Worm (Caenorhabditis elegans) whole organism, L2 larva: ENCODE results near the gene nlp-24.

ENCODE experiments used
- C34F6.9 ChIP-seq: fragments of 150-350 bp; optimal IDR thresholded peaks from 2 replicates; lab custom pipeline; 2014; ENCODE audit warnings: missing biosample characterization, missing genetic modification characterization
- F13H6.1 ChIP-seq: sonication (generic microtip); optimal IDR thresholded peaks from 2 replicates; lab custom pipeline; 2016; ENCODE audit warnings: missing genetic modification characterization, missing compliant biosample characterization
- R02D3.7 ChIP-seq: fragments of 150-350 bp; optimal IDR thresholded peaks from 2 replicates; lab custom pipeline; 2014; ENCODE audit warnings: missing biosample characterization, missing genetic modification characterization
- Y55F3AM.14 ChIP-seq: fragments of 200-800 bp; sonication (Bioruptor generic); optimal IDR thresholded peaks from 2 replicates; lab custom pipeline; 2018; ENCODE audit warnings: mild to moderate bottlenecking, missing genetic modification characterization, missing compliant biosample characterization
- ZK546.5 ChIP-seq: sonication (generic microtip); optimal IDR thresholded peaks from 2 replicates; lab custom pipeline; 2017; ENCODE audit warnings: missing biosample characterization, missing genetic modification characterization
- alr-1 ChIP-seq: fragments of 150-350 bp; optimal IDR thresholded peaks from 2 replicates; lab custom pipeline; 2014; ENCODE audit warnings: missing biosample characterization, missing genetic modification characterization
- ama-1 ChIP-seq: fragments of 150-350 bp; optimal IDR thresholded peaks from 2 replicates; lab custom pipeline; 2018; ENCODE audit warnings: inconsistent platforms
- blmp-1 ChIP-seq: sonication (generic microtip); optimal IDR thresholded peaks from 2 replicates; lab custom pipeline; 2017; ENCODE audit warnings: missing genetic modification characterization, mild to moderate bottlenecking, missing compliant biosample characterization, antibody characterized with exemption, moderate library complexity; ENCODE audit not compliant: insufficient read depth
- ceh-16 ChIP-seq: fragments of 150-350 bp; optimal IDR thresholded peaks from 2 replicates; lab custom pipeline; 2014; ENCODE audit warnings: missing biosample characterization, missing genetic modification characterization
- ceh-82 ChIP-seq: fragments of 150-350 bp; optimal IDR thresholded peaks from 2 replicates; lab custom pipeline; 2014; ENCODE audit warnings: missing biosample characterization, missing genetic modification characterization
- crh-2 ChIP-seq: sonication (generic microtip); optimal IDR thresholded peaks from 2 replicates; lab custom pipeline; 2017; ENCODE audit warnings: missing biosample characterization, missing genetic modification characterization
- dmd-4 ChIP-seq: sonication (generic microtip); optimal IDR thresholded peaks from 2 replicates; lab custom pipeline; 2017; ENCODE audit warnings: missing biosample characterization, missing genetic modification characterization
- egl-27 ChIP-seq: sonication (generic microtip); optimal IDR thresholded peaks from 3 replicates; lab custom pipeline; 2017; ENCODE audit warnings: missing biosample characterization, missing genetic modification reagents, missing genetic modification characterization
- elt-3 ChIP-seq: sonication (generic microtip); optimal IDR thresholded peaks from 2 replicates; lab custom pipeline; 2017; ENCODE audit warnings: missing biosample characterization, missing genetic modification characterization
- fos-1 ChIP-seq: fragments of 150-350 bp; optimal IDR thresholded peaks from 2 replicates; lab custom pipeline; 2014; ENCODE audit warnings: missing biosample characterization, missing genetic modification characterization
- gmeb-1 ChIP-seq: fragments of 150-350 bp; optimal IDR thresholded peaks from 2 replicates; lab custom pipeline; 2014; ENCODE audit warnings: missing biosample characterization, missing genetic modification characterization
- lin-11 ChIP-seq: fragments of 150-350 bp; sonication (generic microtip); optimal IDR thresholded peaks from 2 replicates; lab custom pipeline; 2014; ENCODE audit warnings: missing biosample characterization, missing genetic modification characterization, inconsistent platforms, mixed read lengths
- lin-39 ChIP-seq: fragments of 150-350 bp; optimal IDR thresholded peaks from 2 replicates; lab custom pipeline; 2014; ENCODE audit warnings: missing biosample characterization, missing genetic modification reagents, missing genetic modification characterization
- lsy-2 ChIP-seq, 2 experiments: fragments of 150-350 bp in 1 of 2; sonication (generic microtip) in 1 of 2; optimal IDR thresholded peaks; 2 replicates each; lab custom pipeline; 2014 to 2017; ENCODE audit warnings: missing biosample characterization in 2 of 2, missing genetic modification characterization in 2 of 2
- mab-5 ChIP-seq: fragments of 150-350 bp; optimal IDR thresholded peaks from 2 replicates; lab custom pipeline; 2014; ENCODE audit warnings: missing biosample characterization, missing genetic modification characterization
- mbf-1 ChIP-seq: sonication (generic microtip); optimal IDR thresholded peaks from 2 replicates; lab custom pipeline; 2017; ENCODE audit warnings: missing biosample characterization, missing genetic modification characterization
- nhr-10 ChIP-seq: sonication (generic microtip); optimal IDR thresholded peaks from 2 replicates; lab custom pipeline; 2017; ENCODE audit warnings: missing biosample characterization, missing genetic modification characterization
- nhr-11 ChIP-seq: fragments of 150-350 bp; optimal IDR thresholded peaks from 2 replicates; lab custom pipeline; 2014; ENCODE audit warnings: missing biosample characterization, missing genetic modification characterization
- nhr-12 ChIP-seq: fragments of 150-350 bp; optimal IDR thresholded peaks from 2 replicates; lab custom pipeline; 2014; ENCODE audit warnings: missing biosample characterization, missing genetic modification characterization
- nhr-129 ChIP-seq: fragments of 150-350 bp; optimal IDR thresholded peaks from 2 replicates; lab custom pipeline; 2014; ENCODE audit warnings: missing biosample characterization, missing genetic modification characterization
- nhr-21 ChIP-seq: fragments of 150-350 bp; optimal IDR thresholded peaks from 2 replicates; lab custom pipeline; 2014; ENCODE audit warnings: missing biosample characterization, missing genetic modification characterization
- nhr-23 ChIP-seq: fragments of 150-350 bp; optimal IDR thresholded peaks from 2 replicates; lab custom pipeline; 2014; ENCODE audit warnings: missing biosample characterization, missing genetic modification reagents, missing genetic modification characterization
- nhr-237 ChIP-seq: fragments of 150-350 bp; optimal IDR thresholded peaks from 2 replicates; lab custom pipeline; 2014; ENCODE audit warnings: missing biosample characterization, missing genetic modification characterization
- nhr-25 ChIP-seq: fragments of 150-350 bp; sonication (generic microtip); optimal IDR thresholded peaks from 3 replicates; lab custom pipeline; 2014; ENCODE audit warnings: missing biosample characterization, missing genetic modification characterization
- nhr-6 ChIP-seq: fragments of 150-350 bp; optimal IDR thresholded peaks from 2 replicates; lab custom pipeline; 2014; ENCODE audit warnings: missing biosample characterization, missing genetic modification characterization
- nhr-77 ChIP-seq: fragments of 150-350 bp; optimal IDR thresholded peaks from 2 replicates; lab custom pipeline; 2014; ENCODE audit warnings: missing biosample characterization, missing genetic modification characterization
- peb-1 ChIP-seq: fragments of 150-350 bp; optimal IDR thresholded peaks from 2 replicates; lab custom pipeline; 2014; ENCODE audit warnings: missing biosample characterization, missing genetic modification characterization
- sem-4 ChIP-seq: fragments of 150-350 bp; optimal IDR thresholded peaks from 2 replicates; lab custom pipeline; 2014; ENCODE audit warnings: missing biosample characterization, missing genetic modification reagents, missing genetic modification characterization
- skn-1 ChIP-seq: sonication (generic microtip); optimal IDR thresholded peaks from 2 replicates; lab custom pipeline; 2017; ENCODE audit warnings: missing biosample characterization, missing genetic modification characterization
- sma-3 ChIP-seq: sonication (generic microtip); optimal IDR thresholded peaks from 2 replicates; lab custom pipeline; 2016; ENCODE audit warnings: missing genetic modification reagents, missing genetic modification characterization, missing compliant biosample characterization
- sma-9 ChIP-seq, 2 experiments: fragments of 150-350 bp in 1 of 2; sonication (generic microtip) in 1 of 2; optimal IDR thresholded peaks; 2 replicates each; lab custom pipeline; 2014 to 2016; ENCODE audit warnings: missing genetic modification characterization in 2 of 2, mild to moderate bottlenecking in 1 of 2, missing biosample characterization in 1 of 2, missing compliant biosample characterization in 1 of 2, missing genetic modification reagents in 1 of 2, moderate library complexity in 1 of 2
- snpc-4 ChIP-seq: fragments of 150-350 bp; optimal IDR thresholded peaks from 2 replicates; lab custom pipeline; 2014; ENCODE audit warnings: missing biosample characterization, missing genetic modification characterization
- unc-55 ChIP-seq: fragments of 150-350 bp; sonication (generic microtip); optimal IDR thresholded peaks from 3 replicates; lab custom pipeline; 2014; ENCODE audit warnings: missing biosample characterization, missing genetic modification reagents, missing genetic modification characterization
- unc-62 ChIP-seq: fragments of 150-350 bp; optimal IDR thresholded peaks from 2 replicates; lab custom pipeline; 2014; ENCODE audit warnings: missing biosample characterization, missing genetic modification reagents, missing genetic modification characterization
- zag-1 ChIP-seq: fragments of 150-350 bp; optimal IDR thresholded peaks from 2 replicates; lab custom pipeline; 2014; ENCODE audit warnings: missing biosample characterization, missing genetic modification characterization
- ztf-1 ChIP-seq: fragments of 200-800 bp; sonication (Bioruptor generic); conservative IDR thresholded peaks from 2 replicates; pipeline ENCODE4 v1.3.6; 2022; ENCODE audit warnings: missing genetic modification characterization, missing compliant biosample characterization
- ztf-11 ChIP-seq: sonication (generic microtip); optimal IDR thresholded peaks from 2 replicates; lab custom pipeline; 2017; ENCODE audit warnings: missing biosample characterization, missing genetic modification characterization
- ztf-4 ChIP-seq: fragments of 150-350 bp; optimal IDR thresholded peaks from 2 replicates; lab custom pipeline; 2014; ENCODE audit warnings: missing biosample characterization, missing genetic modification characterization

nlp-24 gene

DNA sequence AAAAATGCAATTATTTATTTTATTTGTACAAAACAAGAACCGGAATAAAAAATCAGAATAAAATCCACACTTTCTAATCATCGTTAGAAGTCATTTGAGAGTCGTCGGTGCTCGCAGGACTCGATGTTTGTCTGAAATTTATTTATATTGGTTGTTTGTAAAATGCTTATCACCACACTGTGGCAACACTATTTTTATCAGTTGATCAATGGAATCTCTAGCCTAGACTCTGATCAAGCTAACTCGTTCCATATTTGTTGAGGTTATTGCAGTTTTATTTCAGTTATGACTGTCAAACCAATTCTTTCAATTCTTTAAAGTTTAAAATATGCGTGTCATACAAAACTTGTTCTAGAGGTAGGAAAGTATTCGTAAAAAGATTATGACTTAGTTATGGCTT is 11.7 kb upstream of the nlp-24 start, which contains the start of gene dhs-20:
TSS of gene dhs-20 (minus strand) at position 80 of the 400 bp plus-strand sequence.
- peak; percentile 47 for TF ChIP-seq sma-9 (GFP tag; optimal IDR thresholded peaks at IDR 0.05; lab: Kevin White, UChicago)
- TF ChIP-seq sma-9 (tag; optimal IDR thresholded peaks at IDR 0.05; lab: Kevin White, UChicago) = no peak
- peak; percentile 51 for TF ChIP-seq fos-1 (tag; lab: Kevin White, UChicago)
- TF ChIP-seq Y55F3AM.14 = no peak

- no peak for TF ChIP-seq ztf-1 (GFP tag; lab: Robert Waterston, UW)
- no peak for TF ChIP-seq ztf-11
- no peak for TF ChIP-seq nhr-10 (tag; lab: Kevin White, UChicago)
- no peak for TF ChIP-seq ceh-16
- peak; percentile 27 for TF ChIP-seq F13H6.1 (tag; lab: Kevin White, UChicago)
- no peak for TF ChIP-seq lin-11 (tag; lab: Kevin White, UChicago)
- no peak for TF ChIP-seq ceh-82 (tag; lab: Kevin White, UChicago)
- TF ChIP-seq nhr-129 (tag; lab: Kevin White, UChicago) = peak; percentile 11
- TF ChIP-seq zag-1 (tag; lab: Kevin White, UChicago) = no peak
- no peak for TF ChIP-seq elt-3 (tag; lab: Kevin White, UChicago)
- TF ChIP-seq nhr-237 = no peak
These were observed 10.9 kb upstream of the nlp-24 start for ce11 chrV:11605227-11605626.

ce11 chrV:11606424-11606823 is 9.8 kb upstream of the nlp-24 start, which contains the start of gene idpp-16:
idpp-16 (minus strand) TSS chrV:11606524.
- TF ChIP-seq mab-5 (tag; lab: Kevin White, UChicago) = no peak
- no peak for TF ChIP-seq ZK546.5
- no peak for TF ChIP-seq nhr-12
- no peak for TF ChIP-seq crh-2 (tag; lab: Kevin White, UChicago)
- TF ChIP-seq R02D3.7 = no peak
- TF ChIP-seq nhr-10 (tag; lab: Kevin White, UChicago) = no peak
- no peak for TF ChIP-seq ceh-16
- TF ChIP-seq peb-1 = no peak
- TF ChIP-seq egl-27 (tag; lab: Kevin White, UChicago) = no peak
- TF ChIP-seq dmd-4 (tag; lab: Kevin White, UChicago) = no peak
- TF ChIP-seq unc-62 (GFP tag; lab: Kevin White, UChicago) = no peak
- TF ChIP-seq nhr-23 = no peak
- TF ChIP-seq nhr-237 = no peak

ce11 chrV:11610049-11610448 is 6.1 kb upstream of the nlp-24 start, which contains the start of gene piit-1:
piit-1 (minus strand) TSS chrV:11610149.
- TF ChIP-seq F13H6.1 (tag; lab: Kevin White, UChicago) = peak; percentile 26
- TF ChIP-seq ama-1 (lab: Kevin White, UChicago) = no peak
- TF ChIP-seq ztf-11 = no peak

DNA sequence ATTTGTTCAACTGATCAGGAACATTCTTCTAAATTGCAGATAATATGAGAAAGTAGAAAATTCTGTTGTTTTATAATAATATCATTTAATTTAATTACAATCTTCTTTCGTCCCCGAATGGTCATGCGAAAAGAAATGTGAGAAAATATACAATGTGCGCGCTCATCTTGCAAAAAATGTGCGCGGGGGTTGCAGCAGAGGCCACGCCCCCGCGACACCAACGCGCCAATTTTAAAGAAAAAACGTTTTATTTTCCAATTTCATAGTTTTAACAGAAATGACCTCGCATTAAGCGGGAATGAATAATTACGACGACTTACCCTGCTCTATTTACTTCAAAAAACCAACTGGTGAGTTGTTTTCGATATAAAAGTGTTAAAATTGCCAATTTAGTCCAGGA is 5.7 kb upstream of the nlp-24 start, which contains the start of gene sas-5:
TSS of gene sas-5 (plus strand) at position 257 of the 400 bp plus-strand sequence.
- TF ChIP-seq sem-4 (peak; percentile 53), mab-5 (tag; lab: Kevin White, UChicago) (peak; percentile 53), Y55F3AM.14 (no peak), lin-39 (no peak), alr-1 (no peak), nhr-21 (peak; percentile 33), mbf-1 (tag; lab: Kevin White, UChicago) (no peak), ceh-82 (tag; lab: Kevin White, UChicago) (peak; percentile 85), C34F6.9 (tag; lab: Kevin White, UChicago) (peak; percentile 55), nhr-11 (tag; lab: Kevin White, UChicago) (no peak), nhr-129 (tag; lab: Kevin White, UChicago) (peak; percentile 55), peb-1 (no peak), unc-55 (GFP tag; lab: Kevin White, UChicago) (peak; percentile 86), nhr-6 (tag; lab: Kevin White, UChicago) (peak; percentile 32), ztf-11 (no peak), skn-1 (tag; lab: Kevin White, UChicago) (no peak), sma-3 (GFP tag; lab: Kevin White, UChicago) (peak; percentile 75), nhr-77 (no peak), blmp-1 (tag; lab: Kevin White, UChicago) (peak; percentile 17), F13H6.1 (tag; lab: Kevin White, UChicago) (peak; percentile 56), fos-1 (tag; lab: Kevin White, UChicago) (peak; percentile 32), R02D3.7 (no peak), ceh-16 (peak; percentile 58), snpc-4 (peak; percentile 62), gmeb-1 (peak; percentile 92), lsy-2 (tag; optimal IDR thresholded peaks at IDR 0.05; lab: Kevin White, UChicago) (peak; percentile 51 to 75), zag-1 (tag; lab: Kevin White, UChicago) (no peak), crh-2 (tag; lab: Kevin White, UChicago) (peak; percentile 73), ztf-4 (tag; lab: Kevin White, UChicago) (peak; percentile 42), dmd-4 (tag; lab: Kevin White, UChicago) (no peak), ztf-1 (GFP tag; lab: Robert Waterston, UW) (no peak), unc-62 (GFP tag; lab: Kevin White, UChicago) (no peak), sma-9 (GFP tag; optimal IDR thresholded peaks at IDR 0.05; lab: Kevin White, UChicago) (peak; percentile 92), sma-9 (tag; optimal IDR thresholded peaks at IDR 0.05; lab: Kevin White, UChicago) (no peak), nhr-237 (no peak), lin-11 (tag; lab: Kevin White, UChicago) (peak; percentile 71), nhr-25 (tag; lab: Kevin White, UChicago) (peak; percentile 76)
